Fruit fly (Drosophila melanogaster) whole organism, embryonic: ENCODE measurements around the gene Spt20.

Experiments
- Abd-B ChIP-seq: fragments of 200-800 bp; sonication (Bioruptor generic); optimal IDR thresholded peaks from 2 replicates; lab custom pipeline; 2018; ENCODE audit warnings: missing biosample characterization, mild to moderate bottlenecking, missing genetic modification characterization, moderate library complexity
- Bteb2 ChIP-seq: fragments of 200-800 bp; sonication (Bioruptor generic); optimal IDR thresholded peaks from 2 replicates; lab custom pipeline; 2016; ENCODE audit warnings: missing biosample characterization, missing genetic modification characterization
- CG11093 ChIP-seq: fragments of 200-800 bp; sonication (Bioruptor generic); IDR thresholded peaks from 3 replicates; pipeline ENCODE4 v1.3.6; 2022; ENCODE audit warnings: missing biosample characterization, missing genetic modification characterization
- CG12236 ChIP-seq: fragments of 200-800 bp; sonication (Bioruptor generic); optimal IDR thresholded peaks from 2 replicates; lab custom pipeline; 2016; ENCODE audit warnings: missing biosample characterization, missing genetic modification characterization
- CG13424 ChIP-seq: fragments of 200-800 bp; sonication (Bioruptor generic); optimal IDR thresholded peaks from 2 replicates; lab custom pipeline; 2019; ENCODE audit warnings: missing biosample characterization, mild to moderate bottlenecking, missing genetic modification characterization, moderate library complexity
- CG14667 ChIP-seq: fragments of 200-800 bp; sonication (Bioruptor generic); IDR thresholded peaks from 2 replicates; pipeline ENCODE4 v1.3.6; 2022; ENCODE audit warnings: missing biosample characterization, missing genetic modification characterization
- CG16813 ChIP-seq: fragments of 200-800 bp; sonication (Bioruptor generic); IDR thresholded peaks from 3 replicates; pipeline ENCODE4 v1.3.6; 2022; ENCODE audit warnings: missing biosample characterization, missing genetic modification characterization; ENCODE audit not compliant: partially characterized antibody
- CG16815 ChIP-seq: fragments of 200-800 bp; sonication (Bioruptor generic); optimal IDR thresholded peaks from 3 replicates; lab custom pipeline; 2017; ENCODE audit warnings: missing biosample characterization, mild to moderate bottlenecking, missing genetic modification characterization
- CG17912 ChIP-seq: fragments of 200-800 bp; sonication (Bioruptor generic); optimal IDR thresholded peaks from 2 replicates; lab custom pipeline; 2018; ENCODE audit warnings: missing biosample characterization, mild to moderate bottlenecking, missing genetic modification characterization
- CG1792 ChIP-seq: fragments of 200-800 bp; sonication (Bioruptor generic); optimal IDR thresholded peaks from 2 replicates; lab custom pipeline; 2016; ENCODE audit warnings: missing biosample characterization, missing genetic modification characterization
- CG18011 ChIP-seq: fragments of 200-800 bp; sonication (Bioruptor generic); optimal IDR thresholded peaks from 2 replicates; lab custom pipeline; 2017; ENCODE audit warnings: missing biosample characterization, missing genetic modification characterization, mild to moderate bottlenecking, moderate library complexity, missing genotype
- CG1832 ChIP-seq: fragments of 200-800 bp; sonication (Bioruptor generic); optimal IDR thresholded peaks from 2 replicates; lab custom pipeline; 2017; ENCODE audit warnings: missing biosample characterization, mild to moderate bottlenecking, missing genetic modification characterization, inconsistent platforms
- CG18619 ChIP-seq: fragments of 200-800 bp; sonication (Bioruptor generic); optimal IDR thresholded peaks from 3 replicates; lab custom pipeline; 2017; ENCODE audit warnings: missing biosample characterization, mild to moderate bottlenecking, missing genetic modification characterization
- CG2120 ChIP-seq: fragments of 200-800 bp; sonication (Bioruptor generic); optimal IDR thresholded peaks from 3 replicates; lab custom pipeline; 2016; ENCODE audit warnings: missing biosample characterization, missing genetic modification characterization
- CG43689 ChIP-seq: fragments of 200-800 bp; sonication (Bioruptor generic); IDR thresholded peaks from 2 replicates; pipeline ENCODE4 v1.3.6; 2022; ENCODE audit warnings: missing biosample characterization, missing genetic modification characterization
- CG5180 ChIP-seq: fragments of 200-800 bp; sonication (Bioruptor generic); optimal IDR thresholded peaks from 3 replicates; lab custom pipeline; 2017; ENCODE audit warnings: missing biosample characterization, missing genetic modification characterization, mild to moderate bottlenecking, moderate library complexity, missing genetic modification reagents
- CG7372 ChIP-seq: fragments of 200-800 bp; sonication (Bioruptor generic); IDR thresholded peaks from 2 replicates; pipeline ENCODE4 v1.3.6; 2022; ENCODE audit warnings: missing biosample characterization, missing genetic modification characterization
- CG7963 ChIP-seq: fragments of 200-800 bp; sonication (Bioruptor generic); IDR thresholded peaks from 3 replicates; pipeline ENCODE4 v1.3.6; 2022; ENCODE audit warnings: missing biosample characterization, missing genetic modification characterization; ENCODE audit not compliant: partially characterized antibody
- Dll ChIP-seq: fragments of 200-800 bp; sonication (Bioruptor generic); IDR thresholded peaks from 4 replicates; pipeline ENCODE4 v1.3.6; 2022; ENCODE audit warnings: missing biosample characterization, missing genetic modification characterization; ENCODE audit not compliant: partially characterized antibody
- HLH4C ChIP-seq: fragments of 200-800 bp; sonication (Bioruptor generic); IDR thresholded peaks from 3 replicates; pipeline ENCODE4 v1.3.6; 2022; ENCODE audit warnings: missing biosample characterization, missing genetic modification characterization; ENCODE audit not compliant: partially characterized antibody
- Hand ChIP-seq: fragments of 200-800 bp; sonication (Bioruptor generic); optimal IDR thresholded peaks from 2 replicates; lab custom pipeline; 2017; ENCODE audit warnings: mild to moderate bottlenecking, missing biosample characterization, missing genetic modification reagents, missing genetic modification characterization
- Hr51 ChIP-seq, 2 experiments: fragments of 200-800 bp; sonication (Bioruptor generic); optimal IDR thresholded peaks; 2 replicates in 1 of 2; 3 replicates in 1 of 2; lab custom pipeline; 2016 to 2018; ENCODE audit warnings: missing biosample characterization in 2 of 2, missing genetic modification characterization in 2 of 2, mild to moderate bottlenecking in 1 of 2, moderate library complexity in 1 of 2
- MBD-R2 ChIP-seq: fragments of 200-800 bp; sonication (Bioruptor generic); IDR thresholded peaks from 2 replicates; pipeline ENCODE4 v1.3.6; 2022; ENCODE audit warnings: missing biosample characterization, missing genetic modification characterization
- Neu2 ChIP-seq: fragments of 200-800 bp; sonication (Bioruptor generic); optimal IDR thresholded peaks from 3 replicates; lab custom pipeline; 2016; ENCODE audit warnings: missing biosample characterization, missing genetic modification characterization, borderline replicate concordance
- Oli ChIP-seq: fragments of 200-800 bp; sonication (Bioruptor generic); optimal IDR thresholded peaks from 2 replicates; lab custom pipeline; 2018; ENCODE audit warnings: missing biosample characterization, mild to moderate bottlenecking, missing genetic modification characterization, moderate library complexity
- Optix ChIP-seq: fragments of 200-800 bp; sonication (Bioruptor generic); IDR thresholded peaks from 3 replicates; pipeline ENCODE4 v1.3.6; 2022; ENCODE audit warnings: missing biosample characterization, missing genetic modification characterization
- TFAM ChIP-seq: fragments of 200-800 bp; sonication (Bioruptor generic); optimal IDR thresholded peaks from 2 replicates; lab custom pipeline; 2017; ENCODE audit warnings: missing biosample characterization, missing genetic modification characterization, inconsistent platforms
- YL-1 ChIP-seq: fragments of 200-800 bp; sonication (Bioruptor generic); optimal IDR thresholded peaks from 3 replicates; lab custom pipeline; 2017; ENCODE audit warnings: missing biosample characterization, mild to moderate bottlenecking, missing genetic modification characterization
- bab2 ChIP-seq: fragments of 200-800 bp; sonication (Bioruptor generic); optimal IDR thresholded peaks from 2 replicates; lab custom pipeline; 2016; ENCODE audit warnings: missing biosample characterization, missing genetic modification characterization
- chinmo ChIP-seq: fragments of 200-800 bp; sonication (Bioruptor generic); IDR thresholded peaks from 4 replicates; pipeline ENCODE4 v1.3.6; 2022; ENCODE audit warnings: missing biosample characterization, missing genetic modification characterization; ENCODE audit not compliant: partially characterized antibody
- crp ChIP-seq, 2 experiments: fragments of 200-800 bp; sonication (Bioruptor generic); optimal IDR thresholded peaks; 2 replicates in 1 of 2; 3 replicates in 1 of 2; lab custom pipeline; 2017; ENCODE audit warnings: missing biosample characterization in 2 of 2, missing genetic modification characterization in 2 of 2, mild to moderate bottlenecking in 1 of 2, moderate library complexity in 1 of 2
- danr ChIP-seq: fragments of 200-800 bp; sonication (Bioruptor generic); IDR thresholded peaks from 2 replicates; pipeline ENCODE4 v1.3.6; 2022; ENCODE audit warnings: missing biosample characterization, missing genetic modification characterization
- dpn ChIP-seq, 2 experiments: fragments of 200-800 bp; sonication (Bioruptor generic); optimal IDR thresholded peaks; 3 replicates each; lab custom pipeline; 2016; ENCODE audit warnings: missing biosample characterization in 2 of 2, missing genetic modification characterization in 2 of 2
- fd64A ChIP-seq: fragments of 200-800 bp; sonication (Bioruptor generic); optimal IDR thresholded peaks from 3 replicates; lab custom pipeline; 2018; ENCODE audit warnings: missing biosample characterization, mild to moderate bottlenecking, missing genetic modification characterization
- gcm ChIP-seq: fragments of 200-800 bp; sonication (Bioruptor generic); optimal IDR thresholded peaks from 2 replicates; lab custom pipeline; 2019; ENCODE audit warnings: missing biosample characterization, mild to moderate bottlenecking, missing genetic modification characterization, moderate library complexity
- gro ChIP-seq: fragments of 200-800 bp; sonication (Bioruptor generic); optimal IDR thresholded peaks from 2 replicates; lab custom pipeline; 2016; ENCODE audit warnings: missing biosample characterization, missing genetic modification characterization
- nau ChIP-seq: fragments of 200-800 bp; sonication (Bioruptor generic); optimal IDR thresholded peaks from 3 replicates; lab custom pipeline; 2017; ENCODE audit warnings: missing biosample characterization, mild to moderate bottlenecking, missing genetic modification characterization, missing genetic modification reagents
- pros ChIP-seq: fragments of 200-800 bp; sonication (Bioruptor generic); optimal IDR thresholded peaks from 3 replicates; lab custom pipeline; 2019; ENCODE audit warnings: missing biosample characterization, mild to moderate bottlenecking, missing genetic modification characterization, moderate library complexity
- ranshi ChIP-seq: fragments of 200-800 bp; sonication (Bioruptor generic); IDR thresholded peaks from 2 replicates; pipeline ENCODE4 v1.3.6; 2022; ENCODE audit warnings: missing biosample characterization, missing genetic modification characterization
- sd ChIP-seq: fragments of 200-800 bp; sonication (Bioruptor generic); optimal IDR thresholded peaks from 3 replicates; lab custom pipeline; 2018; ENCODE audit warnings: missing biosample characterization, mild to moderate bottlenecking, missing genetic modification characterization, moderate library complexity
- sens-2 ChIP-seq: fragments of 200-800 bp; sonication (Bioruptor generic); IDR thresholded peaks from 2 replicates; pipeline ENCODE4 v1.3.6; 2022; ENCODE audit warnings: missing biosample characterization, missing genetic modification characterization
- ssp ChIP-seq: fragments of 200-800 bp; sonication (Bioruptor generic); IDR thresholded peaks from 2 replicates; pipeline ENCODE4 v1.3.6; 2022; ENCODE audit warnings: missing biosample characterization, missing genetic modification characterization
- wdn ChIP-seq: fragments of 200-800 bp; sonication (Bioruptor generic); IDR thresholded peaks from 2 replicates; pipeline ENCODE4 v1.3.6; 2022; ENCODE audit warnings: missing biosample characterization, missing genetic modification characterization
- z ChIP-seq: fragments of 200-800 bp; sonication (Bioruptor generic); IDR thresholded peaks from 3 replicates; pipeline ENCODE4 v1.3.6; 2022; ENCODE audit warnings: missing biosample characterization, missing genetic modification characterization
- zf30C ChIP-seq: fragments of 200-800 bp; sonication (Bioruptor generic); optimal IDR thresholded peaks from 3 replicates; lab custom pipeline; 2018; ENCODE audit warnings: missing biosample characterization, mild to moderate bottlenecking, missing genetic modification characterization
- zfh1 ChIP-seq: fragments of 200-800 bp; sonication (Bioruptor generic); IDR thresholded peaks from 3 replicates; pipeline ENCODE4 v1.3.6; 2022; ENCODE audit warnings: missing biosample characterization, missing genetic modification characterization

Spt20 gene

DNA sequence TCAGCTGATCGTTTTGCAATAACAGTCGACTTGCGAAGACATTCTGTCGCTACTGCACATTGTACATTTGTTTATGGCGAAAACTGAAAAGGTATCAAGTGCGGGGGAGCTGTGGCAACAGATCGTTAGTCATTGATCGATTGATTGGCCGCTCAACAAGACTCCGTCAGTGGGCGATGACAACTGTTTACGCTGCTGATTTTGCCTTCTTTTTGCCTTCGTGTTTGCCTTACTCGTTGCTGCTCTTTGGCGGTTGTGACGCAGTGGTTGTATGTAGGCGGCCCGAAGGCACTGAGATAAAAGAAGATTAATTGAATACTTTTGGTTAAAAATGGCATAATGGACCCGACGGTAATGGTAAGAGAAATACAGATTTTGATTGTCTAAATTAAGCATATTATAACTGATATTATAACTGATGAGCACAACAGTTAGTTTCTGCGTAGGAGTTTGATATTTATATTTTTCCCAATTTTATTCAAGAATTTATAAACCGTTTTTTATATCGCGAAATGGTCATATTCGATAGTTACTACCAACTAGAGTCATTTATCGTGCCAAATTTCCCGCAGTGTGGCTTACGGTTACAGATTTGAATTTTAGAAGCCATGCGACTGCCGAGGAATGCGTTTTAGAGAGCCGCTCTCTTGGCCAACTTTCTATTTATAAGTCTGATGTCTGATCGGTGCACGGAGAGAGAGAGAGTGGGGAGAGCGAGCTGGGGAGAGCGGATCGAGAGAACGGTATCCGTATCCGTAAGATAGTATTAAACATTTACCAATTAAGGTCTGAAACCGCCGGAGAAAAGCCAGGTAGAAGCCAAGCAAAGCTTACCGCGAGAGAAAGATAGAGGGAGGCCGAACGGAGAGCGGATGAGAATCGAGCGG lies 25.7 kb upstream of the Spt20 start (continued):
- TF ChIP-seq CG5180, result peak; percentile 85
- TF ChIP-seq ssp, result peak; percentile 82
- peak; percentile 62 for TF ChIP-seq YL-1
- no peak for TF ChIP-seq CG7963 (GFP tag; lab: Robert Waterston, UW)
- peak; percentile 30; the same call in 1 of the 3 replicates for TF ChIP-seq Optix (GFP tag; lab: Robert Waterston, UW)
- peak; percentile 54 for TF ChIP-seq TFAM
- TF ChIP-seq gro (GFP tag; lab: Kevin White, UChicago), result no peak
- TF ChIP-seq Hand (GFP tag; lab: Kevin White, UChicago), result peak; percentile 66
- no peak for TF ChIP-seq CG1832 (GFP tag; lab: Kevin White, UChicago)
- TF ChIP-seq sd, result peak; percentile 99
- TF ChIP-seq CG18619 (GFP tag; lab: Kevin White, UChicago), result peak; percentile 93
- peak; percentile 60 for TF ChIP-seq CG43689 (GFP tag; lab: Robert Waterston, UW)
- peak; percentile 64 for TF ChIP-seq CG1792
- peak; percentile 78 for TF ChIP-seq CG18011
- TF ChIP-seq CG16815, result peak; percentile 87
- peak; percentile 84 for TF ChIP-seq Abd-B (GFP tag; lab: Kevin White, UChicago)
- TF ChIP-seq Oli (tag; lab: Kevin White, UChicago), result peak; percentile 94
- TF ChIP-seq ranshi (GFP tag; lab: Robert Waterston, UW), result peak; percentile 83
- peak; percentile 67 for TF ChIP-seq bab2
- peak; percentile 92 for TF ChIP-seq nau
- peak; percentile 57 for TF ChIP-seq CG17912 (GFP tag; lab: Kevin White, UChicago)
- TF ChIP-seq MBD-R2 (GFP tag; lab: Robert Waterston, UW), result peak; percentile 54
- peak in 1 of 2 experiments; percentile 46 for TF ChIP-seq crp (GFP tag; optimal IDR thresholded peaks at IDR 0.05; lab: Kevin White, UChicago)
- TF ChIP-seq CG13424, result peak; percentile 94
- TF ChIP-seq danr (GFP tag; lab: Robert Waterston, UW), result peak; percentile 82
- TF ChIP-seq pros (GFP tag; lab: Kevin White, UChicago), result peak; percentile 10
- peak; percentile 61 for TF ChIP-seq zf30C
- TF ChIP-seq Bteb2 (GFP tag; lab: Kevin White, UChicago), result peak; percentile 64
- peak; percentile 89 for TF ChIP-seq CG2120 (GFP tag; lab: Kevin White, UChicago)
- TF ChIP-seq HLH4C (GFP tag; lab: Robert Waterston, UW), result no peak
- no peak for TF ChIP-seq Neu2 (GFP tag; lab: Kevin White, UChicago)
- no peak for TF ChIP-seq chinmo
- peak; percentile 71; the same call in 1 of the 2 replicates for TF ChIP-seq CG7372 (GFP tag; lab: Robert Waterston, UW)
- no peak for TF ChIP-seq z (GFP tag; lab: Robert Waterston, UW)
- peak; percentile 80 for TF ChIP-seq Dll (GFP tag; lab: Robert Waterston, UW)
- TF ChIP-seq CG11093 (GFP tag; lab: Robert Waterston, UW), result peak; percentile 62; the same call in 2 of the 3 replicates
- no peak for TF ChIP-seq CG16813
- peak; percentile 66 for TF ChIP-seq CG14667 (GFP tag; lab: Robert Waterston, UW)
- TF ChIP-seq CG12236 (GFP tag; lab: Kevin White, UChicago), result peak; percentile 26
- peak; percentile 77 for TF ChIP-seq zfh1
- peak; percentile 77 for TF ChIP-seq fd64A (GFP tag; lab: Kevin White, UChicago)
- TF ChIP-seq sens-2, result no peak; the same call in 1 of the 2 replicates
- peak; percentile 57 to 95 for TF ChIP-seq Hr51 (GFP tag; optimal IDR thresholded peaks at IDR 0.05; lab: Kevin White, UChicago)
- TF ChIP-seq dpn (GFP tag; optimal IDR thresholded peaks at IDR 0.05; lab: Kevin White, UChicago), result peak; percentile 72 to 88
- peak; percentile 84 for TF ChIP-seq gcm (GFP tag; lab: Kevin White, UChicago)
- peak; percentile 61 for TF ChIP-seq wdn (GFP tag; lab: Robert Waterston, UW)
